Fruit fly (Drosophila melanogaster) whole organism, wandering third instar larva: ENCODE data around the gene CG11889.

ENCODE experiments used
- Myc ChIP-seq: fragments of >200 bp; optimal IDR thresholded peaks from 2 replicates; lab custom pipeline; 2017
- OdsH ChIP-seq: fragments of 200-800 bp; sonication (Bioruptor generic); optimal IDR thresholded peaks from 2 replicates; lab custom pipeline; 2016; ENCODE audit warnings: missing biosample characterization, mild to moderate bottlenecking, missing genetic modification characterization
- Sp1 ChIP-seq: fragments of 200-800 bp; sonication (Bioruptor generic); optimal IDR thresholded peaks from 3 replicates; lab custom pipeline; 2019; ENCODE audit warnings: missing biosample characterization, mild to moderate bottlenecking, missing genetic modification characterization, moderate library complexity
- dl ChIP-seq, 2 experiments: fragments of 175-275, 200-275 bp in 1 of 2; fragments of 200-275 bp in 1 of 2; sonication (Bioruptor generic); optimal IDR thresholded peaks; lab custom pipeline; 2018; ENCODE audit warnings: mild to moderate bottlenecking in 2 of 2, missing biosample characterization in 2 of 2, missing genetic modification characterization in 2 of 2, moderate library complexity in 2 of 2; ENCODE audit not compliant: partially characterized antibody in 2 of 2, insufficient read depth in 1 of 2
- foxo ChIP-seq, 2 experiments: fragments of 200-800 bp; sonication (Bioruptor generic); optimal IDR thresholded peaks; 2 replicates in 1 of 2; 3 replicates in 1 of 2; lab custom pipeline; 2016 to 2017; ENCODE audit warnings: missing biosample characterization in 2 of 2, missing genetic modification characterization in 2 of 2
- h ChIP-seq: fragments of 200-800 bp; sonication (Bioruptor generic); optimal IDR thresholded peaks from 3 replicates; lab custom pipeline; 2016; ENCODE audit warnings: missing biosample characterization, mild to moderate bottlenecking, missing genetic modification characterization
- tai ChIP-seq: sonication (Bioruptor generic); optimal IDR thresholded peaks from 2 replicates; lab custom pipeline; 2016; ENCODE audit warnings: missing biosample characterization, missing genetic modification characterization
- woc ChIP-seq: sonication (Bioruptor generic); optimal IDR thresholded peaks from 2 replicates; lab custom pipeline; 2016; ENCODE audit warnings: missing biosample characterization, mild to moderate bottlenecking, missing genetic modification characterization

dm6 chr3R:25300575-25300974 is 30.6 kb downstream of the CG11889 start, which contains the start of gene CG13659:
- TF ChIP-seq dl (GFP tag; optimal IDR thresholded peaks at IDR 0.05; lab: Kevin White, UChicago; ENCODE audit: insufficient read depth in 1 of 2, partially characterized antibody in 2 of 2): no peak
- TF ChIP-seq Myc (lab: Kevin White, UChicago): no peak
- no peak for TF ChIP-seq OdsH (GFP tag; lab: Kevin White, UChicago)
- no peak for TF ChIP-seq woc
- no peak for TF ChIP-seq tai
- no peak for TF ChIP-seq foxo (GFP tag; optimal IDR thresholded peaks at IDR 0.05; lab: Kevin White, UChicago)
- TF ChIP-seq Sp1: no peak
- no peak for TF ChIP-seq h (GFP tag; lab: Kevin White, UChicago)
